Worm (Caenorhabditis elegans): ENCODE results near the gene C01G12.16.

The C01G12.16 gene

ce11 chrIII:4205751-4206327 is 44.8 kb downstream of the C01G12.16 start, which contains the start of gene R74.8:
R74.8 (plus strand) TSS chrIII:4206277.
- TF ChIP-seq zip-4 (GFP tag; optimal IDR thresholded peaks at IDR 0.05): no peak
- TF ChIP-seq lsy-2 (tag; optimal IDR thresholded peaks at IDR 0.05): peak in 1 of 2 experiments; percentile 63
- peak; percentile 28 for TF ChIP-seq blmp-1 (tag; optimal IDR thresholded peaks at IDR 0.05)

ce11 chrIII:4208210-4208609 is 47.2 kb downstream of the C01G12.16 start:
- TF ChIP-seq blmp-1 (tag; optimal IDR thresholded peaks at IDR 0.05): peak; percentile 29
- TF ChIP-seq skn-1 (tag; optimal IDR thresholded peaks at IDR 0.05): no peak

ce11 chrIII:4209188-4209587 is 48.2 kb downstream of the C01G12.16 start, which contains the start of gene phlp-2:
phlp-2 (plus strand) TSS chrIII:4209488.
- TF ChIP-seq unc-86 (tag; optimal IDR thresholded peaks at IDR 0.05): no peak
- TF ChIP-seq fkh-10 (GFP tag; optimal IDR thresholded peaks at IDR 0.05): no peak
- no peak for TF ChIP-seq mdl-1 (tag; optimal IDR thresholded peaks at IDR 0.05)
- TF ChIP-seq isw-1 (GFP tag; IDR thresholded peaks at IDR 0.05): no peak
- TF ChIP-seq xbp-1 (tag; optimal IDR thresholded peaks at IDR 0.05): no peak
- TF ChIP-seq ets-5 (GFP tag; IDR thresholded peaks at IDR 0.05): no peak
- TF ChIP-seq fkh-4 (tag; optimal IDR thresholded peaks at IDR 0.05; ENCODE audit: borderline replicate concordance): no peak
- no peak for TF ChIP-seq unc-98 (GFP tag; IDR thresholded peaks at IDR 0.05)
- no peak for TF ChIP-seq rnt-1 (tag; optimal IDR thresholded peaks at IDR 0.05)
- no peak for TF ChIP-seq nhr-19 (GFP tag; conservative IDR thresholded peaks at IDR 0.05)
- no peak for TF ChIP-seq tbx-2 (tag; optimal IDR thresholded peaks at IDR 0.05)
- TF ChIP-seq Y116A8C.19 (tag; optimal IDR thresholded peaks at IDR 0.05; ENCODE audit: borderline replicate concordance): no peak
- TF ChIP-seq nhr-47 (tag; optimal IDR thresholded peaks at IDR 0.05): no peak
- no peak for TF ChIP-seq sup-37 (GFP tag; optimal IDR thresholded peaks at IDR 0.05)

DNA sequence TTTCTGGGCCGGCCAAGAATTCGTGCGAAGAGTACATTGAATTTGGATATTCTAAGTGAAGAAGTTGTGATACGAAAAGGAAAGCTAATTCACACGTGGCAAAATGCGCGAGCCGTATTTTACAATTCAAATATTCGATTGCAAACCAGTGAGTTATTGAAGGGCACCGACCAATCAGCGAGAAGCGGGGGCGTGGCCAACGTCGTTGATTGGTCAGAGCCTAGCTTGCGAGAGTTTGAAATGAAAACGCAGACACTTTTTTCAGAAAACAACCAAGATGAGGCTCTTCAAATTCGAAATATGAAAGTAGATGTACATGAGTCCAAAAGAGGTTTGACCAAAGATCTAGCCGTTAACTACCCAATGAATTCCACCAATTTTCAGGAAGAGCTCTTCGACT is 49.6 kb downstream of the C01G12.16 start:
- TF ChIP-seq egl-13 (tag; optimal IDR thresholded peaks at IDR 0.05) (no peak), blmp-1 (tag; optimal IDR thresholded peaks at IDR 0.05) (no peak), unc-130 (tag; optimal IDR thresholded peaks at IDR 0.05) (no peak), ces-1 (GFP tag; optimal IDR thresholded peaks at IDR 0.05) (no peak), ama-1 (optimal IDR thresholded peaks at IDR 0.05) (no peak)

Measured in whole organism, L1 larva.